Fruit fly (Drosophila melanogaster): ENCODE results near the gene CG42371.

- TF ChIP-seq jim (GFP tag; optimal IDR thresholded peaks at IDR 0.05): no peak
- no peak for TF ChIP-seq Hnf4 (GFP tag; optimal IDR thresholded peaks at IDR 0.05)
- TF ChIP-seq pan (optimal IDR thresholded peaks at IDR 0.05): no peak
- peak; percentile 42 for TF ChIP-seq h (GFP tag; optimal IDR thresholded peaks at IDR 0.05)
- TF ChIP-seq Hr78 (GFP tag; optimal IDR thresholded peaks at IDR 0.05): no peak
- peak; percentile 52 for TF ChIP-seq psq (GFP tag; optimal IDR thresholded peaks at IDR 0.05)
- no peak for TF ChIP-seq br (GFP tag; optimal IDR thresholded peaks at IDR 0.05)
- no peak for TF ChIP-seq tai (GFP tag; optimal IDR thresholded peaks at IDR 0.05)
- TF ChIP-seq sage (GFP tag; optimal IDR thresholded peaks at IDR 0.05): no peak
- TF ChIP-seq dl (GFP tag; optimal IDR thresholded peaks at IDR 0.05; ENCODE audit: insufficient read depth in 1 of 2, partially characterized antibody in 2 of 2): no peak
- TF ChIP-seq rgr (GFP tag; optimal IDR thresholded peaks at IDR 0.05): no peak
- no peak for TF ChIP-seq Vsx2 (GFP tag; optimal IDR thresholded peaks at IDR 0.05; ENCODE audit: partially characterized antibody)
Observed at dm6 chr2L:2228179-2228849, 11.3 kb upstream of the CG42371 start.

Data from whole organism, wandering third instar larva.